Worm (Caenorhabditis elegans) whole organism, late embryonic: Measurements from ENCODE around the gene ZK470.2.

ENCODE experiments used
- Y22D7AL.16 ChIP-seq: sonication (generic microtip); optimal IDR thresholded peaks from 2 replicates; lab custom pipeline; 2016; ENCODE audit warnings: missing genetic modification characterization, missing compliant biosample characterization
- ama-1 ChIP-seq: fragments of 150-350 bp; optimal IDR thresholded peaks from 2 replicates; lab custom pipeline; 2014
- ceh-9 ChIP-seq: sonication (generic microtip); optimal IDR thresholded peaks from 2 replicates; lab custom pipeline; 2016; ENCODE audit warnings: mild to moderate bottlenecking, missing genetic modification characterization, inconsistent platforms, missing compliant biosample characterization
- nfya-1 ChIP-seq: sonication (generic microtip); optimal IDR thresholded peaks from 2 replicates; lab custom pipeline; 2017; ENCODE audit warnings: missing genetic modification characterization, mild to moderate bottlenecking, missing compliant biosample characterization, antibody characterized with exemption, moderate library complexity
- pag-3 ChIP-seq: sonication (generic microtip); optimal IDR thresholded peaks from 2 replicates; lab custom pipeline; 2016; ENCODE audit warnings: missing compliant biosample characterization, missing genetic modification characterization, borderline replicate concordance
- pha-2 ChIP-seq: sonication (generic microtip); optimal IDR thresholded peaks from 2 replicates; lab custom pipeline; 2017; ENCODE audit warnings: mild to moderate bottlenecking, missing genetic modification characterization, missing compliant biosample characterization
- pqm-1 ChIP-seq: sonication (generic microtip); optimal IDR thresholded peaks from 2 replicates; lab custom pipeline; 2016; ENCODE audit warnings: missing genetic modification characterization, missing compliant biosample characterization
- ref-2 ChIP-seq: sonication (generic microtip); optimal IDR thresholded peaks from 2 replicates; lab custom pipeline; 2016; ENCODE audit warnings: missing genetic modification characterization, missing compliant biosample characterization
- sdc-2 ChIP-seq: sonication (generic microtip); optimal IDR thresholded peaks from 2 replicates; lab custom pipeline; 2016; ENCODE audit warnings: missing genotype, missing genetic modification characterization, missing compliant biosample characterization
- tbx-2 ChIP-seq: sonication (generic microtip); optimal IDR thresholded peaks from 2 replicates; lab custom pipeline; 2016; ENCODE audit warnings: missing genetic modification characterization, missing compliant biosample characterization
- ztf-16 ChIP-seq: sonication (generic microtip); optimal IDR thresholded peaks from 2 replicates; lab custom pipeline; 2017; ENCODE audit warnings: missing genetic modification characterization, missing compliant biosample characterization

ce11 chrX:4128684-4129083, 6.3 kb upstream of the ZK470.2 start:
- no peak for TF ChIP-seq ztf-16 (tag; lab: Kevin White, UChicago)
- no peak for TF ChIP-seq ref-2 (tag; lab: Kevin White, UChicago)
- TF ChIP-seq pqm-1 (tag; lab: Kevin White, UChicago): no peak
- TF ChIP-seq ama-1 (lab: Kevin White, UChicago): no peak
- no peak for TF ChIP-seq ceh-9
- TF ChIP-seq pag-3 (tag; lab: Kevin White, UChicago): no peak
- no peak for TF ChIP-seq tbx-2
- TF ChIP-seq nfya-1: no peak
- no peak for TF ChIP-seq pha-2 (tag; lab: Kevin White, UChicago)
- no peak for TF ChIP-seq sdc-2
- TF ChIP-seq Y22D7AL.16 (tag; lab: Kevin White, UChicago): no peak
